Fruit fly (Drosophila melanogaster) whole organism, embryonic: ENCODE data around the gene CG2962.

Source experiments
- CG10321 ChIP-seq: fragments of 200-800 bp; sonication (Bioruptor generic); IDR thresholded peaks from 2 replicates; pipeline ENCODE4 v1.3.6; 2022; ENCODE audit warnings: missing biosample characterization, missing genetic modification characterization
- CG10366 ChIP-seq: fragments of 200-800 bp; sonication (Bioruptor generic); IDR thresholded peaks from 2 replicates; pipeline ENCODE4 v1.3.6; 2022; ENCODE audit warnings: missing biosample characterization, missing genetic modification characterization
- CG10654 ChIP-seq: fragments of 200-800 bp; sonication (Bioruptor generic); optimal IDR thresholded peaks from 2 replicates; lab custom pipeline; 2016; ENCODE audit warnings: missing biosample characterization, missing genetic modification characterization
- CG11093 ChIP-seq: fragments of 200-800 bp; sonication (Bioruptor generic); IDR thresholded peaks from 3 replicates; pipeline ENCODE4 v1.3.6; 2022; ENCODE audit warnings: missing biosample characterization, missing genetic modification characterization
- CG12219 ChIP-seq: fragments of 200-800 bp; sonication (Bioruptor generic); optimal IDR thresholded peaks from 3 replicates; lab custom pipeline; 2018; ENCODE audit warnings: missing biosample characterization, mild to moderate bottlenecking, missing genetic modification characterization
- CG13894 ChIP-seq: fragments of 200-800 bp; sonication (Bioruptor generic); optimal IDR thresholded peaks from 3 replicates; lab custom pipeline; 2018; ENCODE audit warnings: missing biosample characterization, mild to moderate bottlenecking, missing genetic modification characterization, moderate library complexity
- CG14667 ChIP-seq: fragments of 200-800 bp; sonication (Bioruptor generic); IDR thresholded peaks from 2 replicates; pipeline ENCODE4 v1.3.6; 2022; ENCODE audit warnings: missing biosample characterization, missing genetic modification characterization
- CG1603 ChIP-seq: fragments of 200-800 bp; sonication (Bioruptor generic); optimal IDR thresholded peaks from 2 replicates; lab custom pipeline; 2019; ENCODE audit warnings: missing biosample characterization, mild to moderate bottlenecking, missing genetic modification characterization, moderate library complexity
- CG2116 ChIP-seq: fragments of 200-800 bp; sonication (Bioruptor generic); optimal IDR thresholded peaks from 3 replicates; lab custom pipeline; 2018; ENCODE audit warnings: missing biosample characterization, mild to moderate bottlenecking, missing genetic modification characterization
- CG2875 ChIP-seq: fragments of 200-800 bp; sonication (Bioruptor generic); optimal IDR thresholded peaks from 2 replicates; lab custom pipeline; 2017; ENCODE audit warnings: missing biosample characterization, mild to moderate bottlenecking, missing genetic modification characterization, missing genetic modification reagents
- CG30020 ChIP-seq: fragments of 200-800 bp; optimal IDR thresholded peaks from 2 replicates; lab custom pipeline; 2019; ENCODE audit warnings: missing biosample characterization, mild to moderate bottlenecking, missing genetic modification characterization, moderate library complexity
- CG33557 ChIP-seq: fragments of 200-800 bp; sonication (Bioruptor generic); optimal IDR thresholded peaks from 2 replicates; lab custom pipeline; 2019; ENCODE audit warnings: missing biosample characterization, mild to moderate bottlenecking, missing genetic modification characterization, moderate library complexity
- CG6175 ChIP-seq: fragments of 200-800 bp; sonication (Bioruptor generic); IDR thresholded peaks from 3 replicates; pipeline ENCODE4 v1.3.6; 2022; ENCODE audit warnings: missing biosample characterization, missing genetic modification characterization
- CG6654 ChIP-seq: fragments of 200-800 bp; sonication (Bioruptor generic); optimal IDR thresholded peaks from 2 replicates; lab custom pipeline; 2017; ENCODE audit warnings: missing biosample characterization, mild to moderate bottlenecking, missing genetic modification characterization
- CG6683 ChIP-seq: fragments of 200-800 bp; sonication (Bioruptor generic); optimal IDR thresholded peaks from 2 replicates; lab custom pipeline; 2017; ENCODE audit warnings: missing biosample characterization, mild to moderate bottlenecking, missing genetic modification characterization, missing genetic modification reagents
- CG7271 ChIP-seq: fragments of 200-800 bp; sonication (Bioruptor generic); optimal IDR thresholded peaks from 2 replicates; lab custom pipeline; 2018; ENCODE audit warnings: missing biosample characterization, mild to moderate bottlenecking, missing genetic modification characterization, moderate library complexity
- CG8478 ChIP-seq: fragments of >200 bp; optimal IDR thresholded peaks from 2 replicates; lab custom pipeline; 2018
- CG9215 ChIP-seq: fragments of 200-800 bp; sonication (Bioruptor generic); IDR thresholded peaks from 2 replicates; pipeline ENCODE4 v1.3.6; 2022; ENCODE audit warnings: missing biosample characterization, missing genetic modification characterization
- CG9727 ChIP-seq: fragments of 200-800 bp; sonication (Bioruptor generic); optimal IDR thresholded peaks from 3 replicates; lab custom pipeline; 2017; ENCODE audit warnings: missing biosample characterization, mild to moderate bottlenecking, missing genetic modification characterization
- CG9876 ChIP-seq: fragments of 200-800 bp; sonication (Bioruptor generic); optimal IDR thresholded peaks from 2 replicates; lab custom pipeline; 2016; ENCODE audit warnings: missing biosample characterization, missing genetic modification characterization
- Dek ChIP-seq: fragments of 200-800 bp; sonication (Bioruptor generic); optimal IDR thresholded peaks from 3 replicates; lab custom pipeline; 2019; ENCODE audit warnings: missing biosample characterization, mild to moderate bottlenecking, missing genetic modification characterization, moderate library complexity
- Dip3 ChIP-seq: fragments of 200-800 bp; sonication (Bioruptor generic); optimal IDR thresholded peaks from 3 replicates; lab custom pipeline; 2016; ENCODE audit warnings: missing biosample characterization, missing genetic modification characterization
- Doc3 ChIP-seq: fragments of 200-800 bp; sonication (Bioruptor generic); IDR thresholded peaks from 3 replicates; pipeline ENCODE4 v1.3.6; 2022; ENCODE audit warnings: missing biosample characterization, missing genetic modification characterization; ENCODE audit not compliant: partially characterized antibody
- H15 ChIP-seq: fragments of 200-800 bp; sonication (Bioruptor generic); IDR thresholded peaks from 3 replicates; pipeline ENCODE4 v1.3.6; 2022; ENCODE audit warnings: missing biosample characterization, missing genetic modification characterization
- HLH54F ChIP-seq: fragments of 200-800 bp; sonication (Bioruptor generic); optimal IDR thresholded peaks from 3 replicates; lab custom pipeline; 2016; ENCODE audit warnings: missing biosample characterization, missing genetic modification characterization
- Hand ChIP-seq: fragments of 200-800 bp; sonication (Bioruptor generic); optimal IDR thresholded peaks from 2 replicates; lab custom pipeline; 2017; ENCODE audit warnings: mild to moderate bottlenecking, missing biosample characterization, missing genetic modification reagents, missing genetic modification characterization
- Hr51 ChIP-seq, 2 experiments: fragments of 200-800 bp; sonication (Bioruptor generic); optimal IDR thresholded peaks; 2 replicates in 1 of 2; 3 replicates in 1 of 2; lab custom pipeline; 2016 to 2018; ENCODE audit warnings: missing biosample characterization in 2 of 2, missing genetic modification characterization in 2 of 2, mild to moderate bottlenecking in 1 of 2, moderate library complexity in 1 of 2
- Hsf ChIP-seq: fragments of 200-800 bp; sonication (Bioruptor generic); optimal IDR thresholded peaks from 3 replicates; lab custom pipeline; 2016; ENCODE audit warnings: missing biosample characterization, missing genetic modification characterization
- Nf-YB ChIP-seq: fragments of 200-800 bp; sonication (Bioruptor generic); optimal IDR thresholded peaks from 3 replicates; lab custom pipeline; 2019; ENCODE audit warnings: missing biosample characterization, mild to moderate bottlenecking, missing genetic modification characterization, moderate library complexity
- Oaz ChIP-seq: fragments of 200-800 bp; sonication (Bioruptor generic); IDR thresholded peaks from 2 replicates; pipeline ENCODE4 v1.3.6; 2022; ENCODE audit warnings: missing biosample characterization, missing genetic modification characterization
- Poxn ChIP-seq: fragments of 200-800 bp; sonication (Bioruptor generic); IDR thresholded peaks from 2 replicates; pipeline ENCODE4 v1.3.6; 2022; ENCODE audit warnings: missing biosample characterization, missing genetic modification characterization
- Sox100B ChIP-seq: fragments of 200-800 bp; sonication (Bioruptor generic); optimal IDR thresholded peaks from 3 replicates; lab custom pipeline; 2018; ENCODE audit warnings: missing biosample characterization, mild to moderate bottlenecking, missing genetic modification characterization
- Usf ChIP-seq: fragments of 200-800 bp; sonication (Bioruptor generic); optimal IDR thresholded peaks from 2 replicates; lab custom pipeline; 2017; ENCODE audit warnings: missing genotype, missing biosample characterization, missing genetic modification characterization
- Xbp1 ChIP-seq: fragments of 200-800 bp; sonication (Bioruptor generic); optimal IDR thresholded peaks from 3 replicates; lab custom pipeline; 2016; ENCODE audit warnings: missing biosample characterization, mild to moderate bottlenecking, missing genetic modification characterization
- YL-1 ChIP-seq: fragments of 200-800 bp; sonication (Bioruptor generic); optimal IDR thresholded peaks from 3 replicates; lab custom pipeline; 2017; ENCODE audit warnings: missing biosample characterization, mild to moderate bottlenecking, missing genetic modification characterization
- disco-r ChIP-seq: fragments of 200-800 bp; sonication (Bioruptor generic); optimal IDR thresholded peaks from 2 replicates; lab custom pipeline; 2016; ENCODE audit warnings: missing biosample characterization, missing genetic modification characterization
- dmrt99B ChIP-seq: fragments of 200-800 bp; sonication (Bioruptor generic); optimal IDR thresholded peaks from 2 replicates; lab custom pipeline; 2018; ENCODE audit warnings: missing biosample characterization, mild to moderate bottlenecking, missing genetic modification characterization, moderate library complexity
- gcm2 ChIP-seq: fragments of 200-800 bp; sonication (Bioruptor generic); optimal IDR thresholded peaks from 2 replicates; lab custom pipeline; 2016; ENCODE audit warnings: missing biosample characterization, missing genetic modification characterization
- h ChIP-seq: fragments of >200 bp; optimal IDR thresholded peaks from 2 replicates; lab custom pipeline; 2017
- her ChIP-seq: fragments of 200-800 bp; sonication (Bioruptor generic); optimal IDR thresholded peaks from 2 replicates; lab custom pipeline; 2016; ENCODE audit warnings: missing biosample characterization, missing genetic modification characterization
- kay ChIP-seq: fragments of 200-800 bp; sonication (Bioruptor generic); optimal IDR thresholded peaks from 2 replicates; lab custom pipeline; 2016; ENCODE audit warnings: missing biosample characterization, missing genetic modification characterization
- klu ChIP-seq: fragments of 200-800 bp; sonication (Bioruptor generic); IDR thresholded peaks from 2 replicates; pipeline ENCODE4 v1.3.6; 2022; ENCODE audit warnings: missing biosample characterization, missing genetic modification characterization
- lbe ChIP-seq: fragments of 200-800 bp; sonication (Bioruptor generic); optimal IDR thresholded peaks from 2 replicates; lab custom pipeline; 2016; ENCODE audit warnings: missing biosample characterization, mild to moderate bottlenecking, missing genetic modification characterization
- lmd ChIP-seq: fragments of 200-800 bp; sonication (Bioruptor generic); IDR thresholded peaks from 2 replicates; pipeline ENCODE4 v1.3.6; 2022; ENCODE audit warnings: missing biosample characterization, missing genetic modification characterization
- org-1 ChIP-seq: fragments of 200-800 bp; sonication (Bioruptor generic); optimal IDR thresholded peaks from 2 replicates; lab custom pipeline; 2017; ENCODE audit warnings: missing biosample characterization, missing genetic modification characterization
- shn ChIP-seq: fragments of 200-800 bp; sonication (Bioruptor generic); optimal IDR thresholded peaks from 3 replicates; lab custom pipeline; 2016; ENCODE audit warnings: missing biosample characterization, missing genetic modification characterization
- tna ChIP-seq: fragments of 200-800 bp; sonication (Bioruptor generic); IDR thresholded peaks from 2 replicates; pipeline ENCODE4 v1.3.6; 2022; ENCODE audit warnings: missing biosample characterization, missing genetic modification characterization; ENCODE audit not compliant: partially characterized antibody
- twi ChIP-seq: fragments of 200-800 bp; optimal IDR thresholded peaks from 2 replicates; lab custom pipeline; 2019; ENCODE audit warnings: missing biosample characterization, mild to moderate bottlenecking, missing genetic modification characterization, moderate library complexity
- tx ChIP-seq: fragments of 200-800 bp; sonication (Bioruptor generic); optimal IDR thresholded peaks from 2 replicates; lab custom pipeline; 2016; ENCODE audit warnings: missing biosample characterization, missing genetic modification characterization
- wdn ChIP-seq: fragments of 200-800 bp; sonication (Bioruptor generic); IDR thresholded peaks from 2 replicates; pipeline ENCODE4 v1.3.6; 2022; ENCODE audit warnings: missing biosample characterization, missing genetic modification characterization

The CG2962 gene

DNA sequence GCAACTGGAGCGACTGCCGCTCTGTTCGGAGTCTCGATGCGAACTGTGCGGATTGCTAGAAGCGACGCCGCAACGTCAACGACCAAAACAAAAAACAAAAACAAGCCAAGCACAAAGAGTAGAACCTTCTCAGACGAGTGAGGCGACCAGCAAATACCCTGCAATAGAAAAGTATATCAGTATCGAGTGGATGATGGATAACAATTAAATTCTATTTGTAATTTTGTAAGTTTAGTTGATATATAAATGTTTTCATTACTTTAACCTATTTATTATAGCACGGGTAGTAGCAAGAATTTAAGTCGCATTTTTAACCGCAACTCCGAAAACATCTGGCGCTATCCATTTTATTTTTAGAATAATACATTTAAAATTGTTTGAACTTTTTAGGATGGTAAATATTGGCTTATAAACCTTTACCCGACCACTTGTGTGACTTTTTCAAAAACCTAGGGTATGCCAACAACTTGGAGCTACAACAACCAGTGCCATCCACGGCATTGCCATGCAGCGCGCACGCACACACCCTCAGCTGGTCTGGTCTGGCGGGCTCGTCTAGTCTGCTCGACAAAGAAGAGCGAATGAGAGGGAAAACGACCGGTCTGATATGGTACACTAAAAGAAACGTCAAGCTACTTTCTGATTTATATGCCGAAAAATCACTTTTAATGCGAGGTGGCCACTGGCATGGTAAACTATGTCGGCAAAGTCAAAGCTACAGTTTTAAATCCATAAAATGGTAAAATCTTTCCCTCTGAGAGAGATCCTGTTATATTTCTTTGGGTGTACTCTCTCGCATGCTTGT is 49.0 kb upstream of the CG2962 start, which contains the start of gene CG12643 (continued):
- TF ChIP-seq her (GFP tag; lab: Kevin White, UChicago) (peak; percentile 94), CG30020 (tag; lab: Kevin White, UChicago) (peak; percentile 70), Hsf (GFP tag; lab: Kevin White, UChicago) (peak; percentile 93), CG9876 (GFP tag; lab: Kevin White, UChicago) (peak; percentile 93), disco-r (peak; percentile 91), Xbp1 (peak; percentile 95), HLH54F (peak; percentile 89), CG10366 (peak; percentile 95), Doc3 (GFP tag; lab: Robert Waterston, UW) (no peak), Nf-YB (GFP tag; lab: Kevin White, UChicago) (peak; percentile 51), H15 (GFP tag; lab: Robert Waterston, UW) (peak; percentile 94), CG8478 (no peak), CG1603 (peak; percentile 97), CG2116 (GFP tag; lab: Kevin White, UChicago) (peak; percentile 53), shn (peak; percentile 93), org-1 (GFP tag; lab: Kevin White, UChicago) (peak; percentile 87), CG2875 (GFP tag; lab: Kevin White, UChicago) (peak; percentile 84), lmd (GFP tag; lab: Robert Waterston, UW) (peak; percentile 89), YL-1 (GFP tag; lab: Kevin White, UChicago) (peak; percentile 53), CG9727 (peak; percentile 85), Usf (GFP tag; lab: Kevin White, UChicago) (peak; percentile 50), CG6654 (GFP tag; lab: Kevin White, UChicago) (peak; percentile 66), CG33557 (GFP tag; lab: Kevin White, UChicago) (peak; percentile 72), Oaz (GFP tag; lab: Robert Waterston, UW) (peak; percentile 83), Poxn (GFP tag; lab: Robert Waterston, UW) (no peak), twi (tag; lab: Kevin White, UChicago) (peak; percentile 62), dmrt99B (tag; lab: Kevin White, UChicago) (peak; percentile 89), CG11093 (GFP tag; lab: Robert Waterston, UW) (peak; percentile 88), CG10654 (GFP tag; lab: Kevin White, UChicago) (peak; percentile 89), Hand (GFP tag; lab: Kevin White, UChicago) (peak; percentile 51), CG10321 (GFP tag; lab: Robert Waterston, UW) (peak; percentile 43; the same call in 1 of the 2 replicates), gcm2 (GFP tag; lab: Kevin White, UChicago) (peak; percentile 81), tx (peak; percentile 93), Dip3 (GFP tag; lab: Kevin White, UChicago) (peak; percentile 87), CG7271 (tag; lab: Kevin White, UChicago) (no peak), wdn (GFP tag; lab: Robert Waterston, UW) (peak; percentile 88), CG13894 (tag; lab: Kevin White, UChicago) (peak; percentile 53), kay (GFP tag; lab: Kevin White, UChicago) (peak; percentile 84), CG12219 (GFP tag; lab: Kevin White, UChicago) (peak; percentile 81), Sox100B (GFP tag; lab: Kevin White, UChicago) (peak; percentile 91), CG6683 (GFP tag; lab: Kevin White, UChicago) (peak; percentile 61), CG6175 (peak; percentile 66; the same call in 1 of the 3 replicates), lbe (GFP tag; lab: Kevin White, UChicago) (peak; percentile 82), h (no peak), klu (GFP tag; lab: Robert Waterston, UW) (peak; percentile 49), CG9215 (peak; percentile 95), tna (GFP tag; lab: Robert Waterston, UW) (no peak), Hr51 (GFP tag; optimal IDR thresholded peaks at IDR 0.05; lab: Kevin White, UChicago) (peak; percentile 83 to 84), Dek (tag; lab: Kevin White, UChicago) (peak; percentile 73), CG14667 (GFP tag; lab: Robert Waterston, UW) (peak; percentile 90)
